Worm (Caenorhabditis elegans): ENCODE measurements around the gene lipl-1.

- no peak for TF ChIP-seq mef-2 (tag; optimal IDR thresholded peaks at IDR 0.05)
- no peak for TF ChIP-seq pag-3 (tag; optimal IDR thresholded peaks at IDR 0.05; ENCODE audit: borderline replicate concordance, insufficient read depth)
- TF ChIP-seq lin-13 (GFP tag; optimal IDR thresholded peaks at IDR 0.05), result no peak
- no peak for TF ChIP-seq mep-1 (tag; optimal IDR thresholded peaks at IDR 0.05)
- TF ChIP-seq lsy-2 (tag; optimal IDR thresholded peaks at IDR 0.05), result no peak
- TF ChIP-seq unc-62 (GFP tag; optimal IDR thresholded peaks at IDR 0.05), result no peak
- no peak for TF ChIP-seq efl-1 (optimal IDR thresholded peaks at IDR 0.05)
- TF ChIP-seq efl-1 (GFP tag; optimal IDR thresholded peaks at IDR 0.05 in 1 of 2), result no peak
- no peak for TF ChIP-seq nhr-237 (tag; optimal IDR thresholded peaks at IDR 0.05)
- no peak for TF ChIP-seq nhr-77 (tag; optimal IDR thresholded peaks at IDR 0.05)
- no peak for TF ChIP-seq tbx-2 (tag; optimal IDR thresholded peaks at IDR 0.05)
- TF ChIP-seq nhr-12 (tag; optimal IDR thresholded peaks at IDR 0.05), result no peak
- TF ChIP-seq ces-1 (GFP tag; optimal IDR thresholded peaks at IDR 0.05), result no peak
Observed at ce11 chrV:12928929-12929532, 9.2 kb downstream of the lipl-1 start, which contains the start of gene T16G1.2.

All from whole organism, L1 larva.